Worm (Caenorhabditis elegans) whole organism, young adult: ENCODE data around the gene K01A6.4.

Experiments
- B0035.1 ChIP-seq: sonication (generic microtip); optimal IDR thresholded peaks from 2 replicates; lab custom pipeline; 2016; ENCODE audit warnings: missing genetic modification characterization, mild to moderate bottlenecking, missing compliant biosample characterization, missing genotype, missing genetic modification reagents
- B0261.1 ChIP-seq: sonication (generic microtip); optimal IDR thresholded peaks from 2 replicates; lab custom pipeline; 2016; ENCODE audit warnings: mild to moderate bottlenecking, missing genetic modification characterization, moderate library complexity, missing compliant biosample characterization
- C06A6.2 ChIP-seq: fragments of 200-800 bp; sonication (Bioruptor generic); conservative IDR thresholded peaks from 2 replicates; pipeline ENCODE4 v1.3.6; 2022; ENCODE audit warnings: missing genetic modification characterization, missing compliant biosample characterization
- D2030.7 ChIP-seq: fragments of 200-800 bp; sonication (Bioruptor generic); IDR thresholded peaks from 2 replicates; pipeline ENCODE4 v1.3.6; 2022; ENCODE audit warnings: missing genetic modification reagents, missing genetic modification characterization, missing compliant biosample characterization
- F33H1.4 ChIP-seq: fragments of 200-800 bp; sonication (Bioruptor generic); IDR thresholded peaks from 2 replicates; pipeline ENCODE4 v1.3.6; 2022; ENCODE audit warnings: missing genetic modification reagents, missing genetic modification characterization, missing compliant biosample characterization
- F39B2.1 ChIP-seq: fragments of 200-800 bp; sonication (Bioruptor generic); IDR thresholded peaks from 2 replicates; pipeline ENCODE4 v1.3.6; 2022; ENCODE audit warnings: missing genetic modification reagents, missing genetic modification characterization, missing compliant biosample characterization
- F49E8.2 ChIP-seq: sonication (generic microtip); optimal IDR thresholded peaks from 3 replicates; lab custom pipeline; 2017; ENCODE audit warnings: missing genetic modification characterization, mild to moderate bottlenecking, missing compliant biosample characterization, antibody characterized with exemption, moderate library complexity; ENCODE audit not compliant: insufficient read depth
- Y67H2A.10 ChIP-seq: fragments of 200-800 bp; sonication (Bioruptor generic); conservative IDR thresholded peaks from 2 replicates; pipeline ENCODE4 v1.3.6; 2022; ENCODE audit warnings: missing genetic modification reagents, missing genetic modification characterization, missing compliant biosample characterization
- ama-1 ChIP-seq, 3 experiments: fragments of 150-350 bp in 1 of 3; sonication (generic microtip) in 2 of 3; optimal IDR thresholded peaks; 2 replicates each; lab custom pipeline; 2014 to 2018; ENCODE audit warnings: missing biosample characterization in 2 of 3, missing genetic modification characterization in 2 of 3, missing genetic modification reagents in 2 of 3
- aptf-2 ChIP-seq: fragments of 200-800 bp; sonication (Bioruptor generic); conservative IDR thresholded peaks from 2 replicates; pipeline ENCODE4 v1.3.6; 2022; ENCODE audit warnings: missing genetic modification reagents, missing genetic modification characterization, missing compliant biosample characterization
- aptf-3 ChIP-seq: fragments of 200-800 bp; sonication (Bioruptor generic); IDR thresholded peaks from 2 replicates; pipeline ENCODE4 v1.3.6; 2022; ENCODE audit warnings: missing genetic modification characterization, missing compliant biosample characterization
- athp-1 ChIP-seq: sonication (generic microtip); optimal IDR thresholded peaks from 2 replicates; lab custom pipeline; 2017; ENCODE audit warnings: mild to moderate bottlenecking, missing genetic modification characterization, missing compliant biosample characterization
- cebp-1 ChIP-seq, 2 experiments: fragments of 200-800 bp in 1 of 2; sonication (Bioruptor generic) in 1 of 2; sonication (generic microtip) in 1 of 2; IDR thresholded peaks in 1 of 2; optimal IDR thresholded peaks in 1 of 2; 2 replicates each; pipeline versions ENCODE4 v1.3.6 to Lab custom; 2017 to 2022; ENCODE audit warnings: missing compliant biosample characterization in 2 of 2, missing genetic modification characterization in 2 of 2, mild to moderate bottlenecking in 1 of 2, missing genetic modification reagents in 1 of 2, moderate library complexity in 1 of 2
- ceh-79 ChIP-seq: sonication (generic microtip); optimal IDR thresholded peaks from 2 replicates; lab custom pipeline; 2017; ENCODE audit warnings: mild to moderate bottlenecking, missing genetic modification characterization, missing compliant biosample characterization
- dox-1 ChIP-seq: fragments of 200-800 bp; sonication (Bioruptor generic); IDR thresholded peaks from 2 replicates; pipeline ENCODE4 v1.3.6; 2022; ENCODE audit warnings: missing genetic modification reagents, missing genetic modification characterization, missing compliant biosample characterization
- hrde-1 ChIP-seq: sonication (generic microtip); optimal IDR thresholded peaks from 2 replicates; lab custom pipeline; 2016; ENCODE audit warnings: missing genetic modification characterization, mild to moderate bottlenecking, missing compliant biosample characterization, moderate library complexity, missing genotype, missing genetic modification reagents, borderline replicate concordance
- let-526 ChIP-seq: fragments of 200-800 bp; sonication (Bioruptor generic); IDR thresholded peaks from 2 replicates; pipeline ENCODE4 v1.3.6; 2022; ENCODE audit warnings: missing genetic modification reagents, missing genetic modification characterization, missing compliant biosample characterization
- lir-1 ChIP-seq: fragments of 200-800 bp; sonication (Bioruptor generic); conservative IDR thresholded peaks from 2 replicates; pipeline ENCODE4 v1.3.6; 2022; ENCODE audit warnings: missing genetic modification reagents, missing genetic modification characterization, missing compliant biosample characterization
- nfya-1 ChIP-seq: sonication (generic microtip); optimal IDR thresholded peaks from 2 replicates; lab custom pipeline; 2017; ENCODE audit warnings: antibody characterized with exemption, missing compliant biosample characterization, missing genetic modification characterization, borderline replicate concordance; ENCODE audit not compliant: insufficient read depth
- nfya-2 ChIP-seq: fragments of 200-800 bp; sonication (Bioruptor generic); IDR thresholded peaks from 2 replicates; pipeline ENCODE4 v1.3.6; 2022; ENCODE audit warnings: missing genetic modification reagents, missing genetic modification characterization, missing compliant biosample characterization
- nfyb-1 ChIP-seq: fragments of 200-800 bp; sonication (Bioruptor generic); IDR thresholded peaks from 2 replicates; pipeline ENCODE4 v1.3.6; 2022; ENCODE audit warnings: missing genetic modification reagents, missing genetic modification characterization, missing compliant biosample characterization
- nhr-179 ChIP-seq: sonication (generic microtip); optimal IDR thresholded peaks from 2 replicates; lab custom pipeline; 2016; ENCODE audit warnings: mild to moderate bottlenecking, missing genetic modification characterization, missing compliant biosample characterization
- nhr-80 ChIP-seq: sonication (generic microtip); optimal IDR thresholded peaks from 2 replicates; lab custom pipeline; 2016; ENCODE audit warnings: missing genetic modification characterization, missing compliant biosample characterization
- pbrm-1 ChIP-seq: fragments of 200-800 bp; sonication (Bioruptor generic); IDR thresholded peaks from 2 replicates; pipeline ENCODE4 v1.3.6; 2022; ENCODE audit warnings: missing genetic modification reagents, missing genetic modification characterization, missing compliant biosample characterization
- rcor-1 ChIP-seq: fragments of 200-800 bp; sonication (Bioruptor generic); IDR thresholded peaks from 2 replicates; pipeline ENCODE4 v1.3.6; 2022; ENCODE audit warnings: missing genetic modification reagents, missing genetic modification characterization, missing compliant biosample characterization
- rec-8 ChIP-seq, 2 experiments: sonication (generic microtip); optimal IDR thresholded peaks; 2 replicates each; lab custom pipeline; 2016; ENCODE audit warnings: mild to moderate bottlenecking in 2 of 2, missing genetic modification characterization in 2 of 2, missing genetic modification reagents in 2 of 2, missing genotype in 2 of 2, missing biosample characterization in 1 of 2, missing compliant biosample characterization in 1 of 2, moderate library complexity in 1 of 2
- repo-1 ChIP-seq: sonication (generic microtip); optimal IDR thresholded peaks from 2 replicates; lab custom pipeline; 2017; ENCODE audit warnings: mild to moderate bottlenecking, missing genetic modification characterization, missing compliant biosample characterization
- sdz-38 ChIP-seq: sonication (generic microtip); optimal IDR thresholded peaks from 2 replicates; lab custom pipeline; 2016; ENCODE audit warnings: missing genotype, missing genetic modification characterization, missing compliant biosample characterization
- somi-1 ChIP-seq: fragments of 200-800 bp; sonication (Bioruptor generic); optimal IDR thresholded peaks from 2 replicates; lab custom pipeline; 2018; ENCODE audit warnings: mild to moderate bottlenecking, missing genetic modification characterization, missing compliant biosample characterization
- unc-130 ChIP-seq: sonication (generic microtip); optimal IDR thresholded peaks from 2 replicates; lab custom pipeline; 2016; ENCODE audit warnings: missing genetic modification reagents, missing genetic modification characterization, missing compliant biosample characterization
- xnd-1 ChIP-seq: sonication (generic microtip); optimal IDR thresholded peaks from 2 replicates; lab custom pipeline; 2016; ENCODE audit warnings: missing genotype, missing genetic modification reagents, missing genetic modification characterization, missing compliant biosample characterization
- ztf-25 ChIP-seq: fragments of 200-800 bp; sonication (Bioruptor generic); IDR thresholded peaks from 2 replicates; pipeline ENCODE4 v1.3.6; 2022; ENCODE audit warnings: missing genetic modification reagents, missing genetic modification characterization, missing compliant biosample characterization
- ztf-26 ChIP-seq: sonication (generic microtip); optimal IDR thresholded peaks from 2 replicates; lab custom pipeline; 2017; ENCODE audit warnings: missing genetic modification characterization, missing compliant biosample characterization
- ztf-3 ChIP-seq: fragments of 200-800 bp; sonication (Bioruptor generic); optimal IDR thresholded peaks from 2 replicates; lab custom pipeline; 2018; ENCODE audit warnings: mild to moderate bottlenecking, missing genetic modification characterization, missing compliant biosample characterization

Gene K01A6.4

DNA sequence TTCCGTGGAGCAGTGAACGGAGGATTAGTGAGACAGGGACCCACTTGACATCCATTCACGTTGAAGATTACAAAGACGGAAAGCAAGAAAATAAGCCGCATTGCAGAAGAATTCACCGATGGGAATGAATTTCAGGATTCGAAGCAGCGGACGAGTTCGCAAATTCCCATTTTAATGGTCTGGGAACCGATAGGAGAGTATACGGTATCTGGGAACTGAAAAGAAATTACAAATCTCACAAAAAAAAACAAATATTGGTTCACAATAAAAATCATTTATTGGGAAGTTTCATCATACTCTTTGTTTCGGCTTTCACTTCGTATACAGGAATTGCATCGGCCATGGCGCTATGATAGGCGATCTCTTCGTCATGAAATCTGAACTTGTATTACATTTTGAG, 14.9 kb upstream of the K01A6.4 start, which contains the start of gene T12A7.10:
T12A7.10 (minus strand) TSS at position 101 of the 400 bp plus-strand sequence.
- TF ChIP-seq cebp-1 (GFP tag; IDR thresholded peaks at IDR 0.05; lab: Robert Waterston, UW) (no peak), cebp-1 (tag; optimal IDR thresholded peaks at IDR 0.05; lab: Kevin White, UChicago) (no peak), hrde-1 (tag; lab: Kevin White, UChicago) (no peak), somi-1 (GFP tag; lab: Kevin White, UChicago) (no peak), aptf-3 (GFP tag; lab: Robert Waterston, UW) (no peak), ztf-25 (GFP tag; lab: Robert Waterston, UW) (no peak), pbrm-1 (GFP tag; lab: Robert Waterston, UW) (no peak), nfya-1 (tag; lab: Kevin White, UChicago) (no peak), xnd-1 (tag; lab: Kevin White, UChicago) (no peak), lir-1 (GFP tag; lab: Robert Waterston, UW) (no peak), repo-1 (tag; lab: Kevin White, UChicago) (no peak), F39B2.1 (GFP tag; lab: Robert Waterston, UW) (no peak), B0035.1 (tag; lab: Kevin White, UChicago) (no peak), unc-130 (GFP tag; lab: Kevin White, UChicago) (no peak), nhr-80 (tag; lab: Kevin White, UChicago) (no peak), D2030.7 (GFP tag; lab: Robert Waterston, UW) (no peak), C06A6.2 (GFP tag; lab: Robert Waterston, UW) (no peak), let-526 (GFP tag; lab: Robert Waterston, UW) (no peak), nfyb-1 (GFP tag; lab: Robert Waterston, UW) (no peak), ama-1 (optimal IDR thresholded peaks at IDR 0.05; lab: Kevin White, UChicago) (no peak), ama-1 (GFP tag; optimal IDR thresholded peaks at IDR 0.05; lab: Kevin White, UChicago) (no peak), ztf-26 (tag; lab: Kevin White, UChicago) (no peak)

ce11 chrIV:11754328-11754727, 14.2 kb upstream of the K01A6.4 start, which contains the start of gene scl-18:
Gene scl-18 (minus strand): TSS chrIV:11754428.
- no peak for TF ChIP-seq F33H1.4 (GFP tag; lab: Robert Waterston, UW)
- TF ChIP-seq nfya-2: no peak
- no peak for TF ChIP-seq B0261.1 (tag; lab: Kevin White, UChicago)
- no peak for TF ChIP-seq pbrm-1 (GFP tag; lab: Robert Waterston, UW)
- TF ChIP-seq ztf-3 (GFP tag; lab: Kevin White, UChicago): no peak
- no peak for TF ChIP-seq sdz-38 (tag; lab: Kevin White, UChicago)
- no peak for TF ChIP-seq rcor-1 (GFP tag; lab: Robert Waterston, UW)
- no peak for TF ChIP-seq nhr-179 (tag; lab: Kevin White, UChicago)
- TF ChIP-seq Y67H2A.10 (GFP tag; lab: Robert Waterston, UW): no peak
- no peak for TF ChIP-seq athp-1 (tag; lab: Kevin White, UChicago)
- no peak for TF ChIP-seq dox-1 (GFP tag; lab: Robert Waterston, UW)
- no peak for TF ChIP-seq F49E8.2 (tag; lab: Kevin White, UChicago)

ce11 chrIV:11748852-11749251, 8.7 kb upstream of the K01A6.4 start, which contains the start of gene T12A7.6:
Gene T12A7.6 (plus strand): TSS chrIV:11749220.
- no peak for TF ChIP-seq cebp-1 (GFP tag; IDR thresholded peaks at IDR 0.05; lab: Robert Waterston, UW)
- peak; percentile 14 for TF ChIP-seq cebp-1 (tag; optimal IDR thresholded peaks at IDR 0.05; lab: Kevin White, UChicago)
- TF ChIP-seq aptf-2 (GFP tag; lab: Robert Waterston, UW): no peak
- no peak for TF ChIP-seq rec-8 (tag; optimal IDR thresholded peaks at IDR 0.05; lab: Kevin White, UChicago)
- TF ChIP-seq ceh-79 (tag; lab: Kevin White, UChicago): no peak
- no peak for TF ChIP-seq repo-1 (tag; lab: Kevin White, UChicago)
